Worm (Caenorhabditis elegans) whole organism, early embryonic: ENCODE results near the gene F13B12.3.

ENCODE experiments used
- B0310.2 ChIP-seq: sonication (generic microtip); optimal IDR thresholded peaks from 2 replicates; lab custom pipeline; 2016; ENCODE audit warnings: mild to moderate bottlenecking, missing genetic modification characterization, missing compliant biosample characterization
- F13C5.2 ChIP-seq: sonication (generic microtip); optimal IDR thresholded peaks from 2 replicates; lab custom pipeline; 2017; ENCODE audit warnings: mild to moderate bottlenecking, missing genetic modification characterization, inconsistent platforms, missing compliant biosample characterization
- aly-1 ChIP-seq: sonication (generic microtip); optimal IDR thresholded peaks from 2 replicates; lab custom pipeline; 2016; ENCODE audit warnings: missing genetic modification characterization, missing compliant biosample characterization
- ama-1 ChIP-seq: fragments of 150-350 bp; optimal IDR thresholded peaks from 2 replicates; lab custom pipeline; 2014
- ceh-13 ChIP-seq: fragments of 200-800 bp; sonication (Bioruptor generic); optimal IDR thresholded peaks from 2 replicates; lab custom pipeline; 2018; ENCODE audit warnings: mild to moderate bottlenecking, missing genetic modification characterization, missing compliant biosample characterization
- ceh-36 ChIP-seq: sonication (generic microtip); optimal IDR thresholded peaks from 2 replicates; lab custom pipeline; 2016; ENCODE audit warnings: missing genetic modification characterization, inconsistent platforms, missing compliant biosample characterization
- ets-7 ChIP-seq: sonication (generic microtip); optimal IDR thresholded peaks from 2 replicates; lab custom pipeline; 2016; ENCODE audit warnings: missing genotype, missing genetic modification characterization, missing compliant biosample characterization
- flt-1 ChIP-seq: fragments of 200-800 bp; sonication (Bioruptor generic); IDR thresholded peaks from 2 replicates; pipeline ENCODE4 v1.3.6; 2022; ENCODE audit warnings: missing genetic modification characterization, missing compliant biosample characterization
- hmbx-1 ChIP-seq: sonication (generic microtip); optimal IDR thresholded peaks from 2 replicates; lab custom pipeline; 2016; ENCODE audit warnings: mild to moderate bottlenecking, missing genetic modification characterization, missing compliant biosample characterization
- hmg-4 ChIP-seq: fragments of 200-800 bp; sonication (Bioruptor generic); optimal IDR thresholded peaks from 2 replicates; lab custom pipeline; 2018; ENCODE audit warnings: mild to moderate bottlenecking, missing genetic modification characterization, missing compliant biosample characterization
- hnd-1 ChIP-seq: sonication (generic microtip); optimal IDR thresholded peaks from 2 replicates; lab custom pipeline; 2016; ENCODE audit warnings: missing genetic modification characterization, missing compliant biosample characterization
- pes-1 ChIP-seq: fragments of 200-800 bp; sonication (Bioruptor generic); IDR thresholded peaks from 2 replicates; pipeline ENCODE4 v1.3.6; 2022; ENCODE audit warnings: missing genetic modification reagents, missing genetic modification characterization, missing compliant biosample characterization
- scrt-1 ChIP-seq: fragments of 200-800 bp; sonication (Bioruptor generic); IDR thresholded peaks from 2 replicates; pipeline ENCODE4 v1.3.6; 2022; ENCODE audit warnings: missing genetic modification characterization, missing compliant biosample characterization
- sea-1 ChIP-seq: fragments of 200-800 bp; sonication (Bioruptor generic); conservative IDR thresholded peaks from 2 replicates; pipeline ENCODE4 v1.3.6; 2022; ENCODE audit warnings: missing genetic modification characterization, missing compliant biosample characterization
- tbx-11 ChIP-seq: fragments of 200-800 bp; sonication (Bioruptor generic); IDR thresholded peaks from 2 replicates; pipeline ENCODE4 v1.3.6; 2022; ENCODE audit warnings: missing genetic modification characterization, missing compliant biosample characterization
- tbx-37 ChIP-seq: fragments of 200-800 bp; sonication (Bioruptor generic); conservative IDR thresholded peaks from 2 replicates; pipeline ENCODE4 v1.3.6; 2022; ENCODE audit warnings: missing genetic modification reagents, missing genetic modification characterization, missing compliant biosample characterization
- tra-4 ChIP-seq: sonication (generic microtip); optimal IDR thresholded peaks from 2 replicates; lab custom pipeline; 2017; ENCODE audit warnings: missing genetic modification characterization, missing compliant biosample characterization

The F13B12.3 gene

ce11 chrIV:10466398-10466797, 27.5 kb downstream of the F13B12.3 start:
- TF ChIP-seq ceh-36 (tag; lab: Kevin White, UChicago) = no peak
- no peak for TF ChIP-seq ama-1 (lab: Kevin White, UChicago)
- no peak for TF ChIP-seq F13C5.2
- TF ChIP-seq hnd-1 (tag; lab: Kevin White, UChicago) = no peak
- TF ChIP-seq tbx-37 (GFP tag; lab: Robert Waterston, UW) = no peak
- TF ChIP-seq tra-4 = no peak
- no peak for TF ChIP-seq scrt-1 (GFP tag; lab: Robert Waterston, UW)
- TF ChIP-seq aly-1 (tag; lab: Kevin White, UChicago) = no peak
- TF ChIP-seq hmbx-1 (tag; lab: Kevin White, UChicago) = no peak
- TF ChIP-seq ets-7 = no peak
- no peak for TF ChIP-seq pes-1
- TF ChIP-seq hmg-4 (GFP tag; lab: Kevin White, UChicago) = no peak
- TF ChIP-seq B0310.2 = no peak
- TF ChIP-seq tbx-11 (GFP tag; lab: Robert Waterston, UW) = no peak
- TF ChIP-seq sea-1 (GFP tag; lab: Robert Waterston, UW) = no peak
- TF ChIP-seq ceh-13 = no peak

DNA sequence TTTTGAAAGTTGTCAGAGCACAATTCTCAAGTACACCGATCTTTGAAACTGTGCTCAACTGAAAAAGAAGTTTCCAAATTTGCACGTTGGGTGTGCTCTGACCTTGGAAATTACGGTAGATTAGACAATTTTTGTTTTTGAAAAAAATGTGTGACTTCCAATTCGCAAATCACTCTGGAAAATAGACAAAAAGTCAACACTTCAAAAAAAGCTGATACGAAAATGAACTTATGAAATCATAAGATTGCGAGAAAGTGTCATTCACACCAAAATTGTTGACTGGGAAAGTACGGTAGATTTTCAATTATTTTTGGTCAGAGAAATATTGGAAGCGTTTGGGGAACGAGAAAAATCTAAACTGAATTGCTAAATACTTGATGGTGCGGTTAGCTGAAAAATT, 28.4 kb downstream of the F13B12.3 start:
- TF ChIP-seq B0310.2 = no peak
- TF ChIP-seq tra-4 = no peak
- no peak for TF ChIP-seq sea-1 (GFP tag; lab: Robert Waterston, UW)
- no peak for TF ChIP-seq pes-1
- no peak for TF ChIP-seq tbx-11 (GFP tag; lab: Robert Waterston, UW)
- TF ChIP-seq tbx-37 (GFP tag; lab: Robert Waterston, UW) = no peak
- no peak for TF ChIP-seq ama-1 (lab: Kevin White, UChicago)
- TF ChIP-seq ceh-13 = no peak
- no peak for TF ChIP-seq F13C5.2
- TF ChIP-seq ceh-36 (tag; lab: Kevin White, UChicago) = no peak
- TF ChIP-seq hmbx-1 (tag; lab: Kevin White, UChicago) = no peak
- no peak for TF ChIP-seq ets-7
- TF ChIP-seq hnd-1 (tag; lab: Kevin White, UChicago) = no peak
- TF ChIP-seq scrt-1 (GFP tag; lab: Robert Waterston, UW) = no peak
- TF ChIP-seq hmg-4 (GFP tag; lab: Kevin White, UChicago) = no peak
- TF ChIP-seq aly-1 (tag; lab: Kevin White, UChicago) = no peak
- TF ChIP-seq flt-1 (GFP tag; lab: Robert Waterston, UW) = no peak

DNA sequence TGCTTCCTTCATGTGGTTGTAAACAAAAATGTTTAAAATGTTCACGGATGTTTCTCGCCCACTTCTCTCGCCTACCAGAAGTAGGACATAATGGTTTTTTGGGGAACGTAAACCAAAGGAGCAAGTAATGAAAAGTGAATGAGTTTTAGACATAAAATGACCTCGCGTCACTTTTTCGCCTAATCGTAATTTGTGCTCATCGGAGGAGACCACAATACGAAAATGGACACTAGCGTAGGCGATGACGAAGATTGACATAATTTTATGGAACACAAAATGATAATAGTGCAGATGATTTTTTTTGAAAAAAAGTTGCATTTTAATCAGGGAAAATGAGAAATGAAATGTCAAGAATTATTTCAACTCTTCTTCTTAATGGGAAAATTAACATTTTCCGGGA, 29.7 kb downstream of the F13B12.3 start:
- TF ChIP-seq scrt-1 (GFP tag; lab: Robert Waterston, UW) = no peak
- no peak for TF ChIP-seq aly-1 (tag; lab: Kevin White, UChicago)
- no peak for TF ChIP-seq ceh-36 (tag; lab: Kevin White, UChicago)
- TF ChIP-seq ceh-13 = no peak
- no peak for TF ChIP-seq ama-1 (lab: Kevin White, UChicago)
- TF ChIP-seq tbx-11 (GFP tag; lab: Robert Waterston, UW) = no peak
- no peak for TF ChIP-seq sea-1 (GFP tag; lab: Robert Waterston, UW)
- TF ChIP-seq ets-7 = no peak
- TF ChIP-seq tra-4 = no peak
- TF ChIP-seq hnd-1 (tag; lab: Kevin White, UChicago) = no peak
- no peak for TF ChIP-seq B0310.2
- TF ChIP-seq hmg-4 (GFP tag; lab: Kevin White, UChicago) = no peak
- TF ChIP-seq pes-1 = no peak

DNA sequence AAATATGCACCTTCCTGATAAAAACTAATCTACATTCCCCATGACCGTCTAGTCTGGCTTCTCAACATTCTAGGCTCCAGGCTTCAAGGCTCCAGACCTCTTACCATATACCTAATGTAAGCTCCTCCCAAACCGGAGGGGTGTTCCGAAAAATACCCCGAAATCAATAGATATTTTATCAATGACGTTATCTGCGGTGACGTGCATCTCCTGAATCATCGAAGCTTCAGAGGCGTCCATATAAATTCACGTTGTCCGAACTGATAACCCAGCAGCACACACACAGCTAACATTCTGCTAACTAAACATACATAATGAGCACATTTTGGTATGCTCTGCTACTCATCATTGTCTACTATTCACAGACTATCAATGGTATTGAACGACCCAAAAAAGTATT, 30.6 kb downstream of the F13B12.3 start, which contains the start of gene ugt-44:
Gene ugt-44 (plus strand): TSS at position 248 of the 400 bp plus-strand sequence.
- no peak for TF ChIP-seq hmg-4 (GFP tag; lab: Kevin White, UChicago)
- no peak for TF ChIP-seq tbx-11 (GFP tag; lab: Robert Waterston, UW)
- no peak for TF ChIP-seq ceh-13
- TF ChIP-seq flt-1 (GFP tag; lab: Robert Waterston, UW) = no peak
- no peak for TF ChIP-seq sea-1 (GFP tag; lab: Robert Waterston, UW)
- TF ChIP-seq scrt-1 (GFP tag; lab: Robert Waterston, UW) = no peak
- no peak for TF ChIP-seq F13C5.2
- TF ChIP-seq tbx-37 (GFP tag; lab: Robert Waterston, UW) = no peak
- no peak for TF ChIP-seq B0310.2
- no peak for TF ChIP-seq tra-4
- TF ChIP-seq ceh-36 (tag; lab: Kevin White, UChicago) = no peak
- no peak for TF ChIP-seq ets-7
- TF ChIP-seq pes-1 = no peak
- TF ChIP-seq ama-1 (lab: Kevin White, UChicago) = no peak
- no peak for TF ChIP-seq aly-1 (tag; lab: Kevin White, UChicago)
- TF ChIP-seq hmbx-1 (tag; lab: Kevin White, UChicago) = no peak
- TF ChIP-seq hnd-1 (tag; lab: Kevin White, UChicago) = no peak

- TF ChIP-seq hmg-4 (GFP tag; lab: Kevin White, UChicago) (no peak), ceh-13 (no peak), tbx-11 (GFP tag; lab: Robert Waterston, UW) (no peak), hmbx-1 (tag; lab: Kevin White, UChicago) (no peak), ets-7 (no peak), tbx-37 (GFP tag; lab: Robert Waterston, UW) (no peak), flt-1 (GFP tag; lab: Robert Waterston, UW) (no peak), ama-1 (lab: Kevin White, UChicago) (no peak), scrt-1 (GFP tag; lab: Robert Waterston, UW) (no peak), B0310.2 (no peak), aly-1 (tag; lab: Kevin White, UChicago) (no peak), pes-1 (no peak), ceh-36 (tag; lab: Kevin White, UChicago) (no peak), hnd-1 (tag; lab: Kevin White, UChicago) (no peak), tra-4 (no peak), F13C5.2 (no peak), sea-1 (GFP tag; lab: Robert Waterston, UW) (no peak)
These were observed 33.6 kb downstream of the F13B12.3 start, which contains the start of gene bgnt-1.1 for ce11 chrIV:10472478-10472877. TSS of gene bgnt-1.1 (plus strand) at chrIV:10472778.

DNA sequence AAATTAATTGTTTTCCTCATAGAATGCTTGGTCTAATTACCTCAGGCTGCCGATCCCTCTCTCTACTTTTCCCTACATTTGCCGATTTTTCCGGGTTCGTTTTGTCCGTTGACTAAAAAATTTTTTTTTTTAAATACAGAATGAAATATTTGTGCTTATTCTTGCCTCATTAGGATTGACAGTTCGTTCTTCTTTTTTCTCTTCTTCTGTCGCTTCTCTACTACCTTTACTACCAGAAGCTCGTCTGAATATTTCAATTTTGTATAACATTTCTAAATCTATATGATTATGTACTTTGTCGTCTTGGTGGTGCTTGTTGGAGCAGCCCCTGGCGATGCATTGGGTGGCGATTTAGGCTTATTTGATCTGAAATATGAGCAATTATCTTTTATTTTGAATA, 36.3 kb downstream of the F13B12.3 start:
- TF ChIP-seq sea-1 (GFP tag; lab: Robert Waterston, UW) (no peak), B0310.2 (no peak), hnd-1 (tag; lab: Kevin White, UChicago) (no peak), tbx-11 (GFP tag; lab: Robert Waterston, UW) (no peak), flt-1 (GFP tag; lab: Robert Waterston, UW) (no peak), ets-7 (no peak), aly-1 (tag; lab: Kevin White, UChicago) (no peak), hmbx-1 (tag; lab: Kevin White, UChicago) (no peak), ceh-13 (no peak), hmg-4 (GFP tag; lab: Kevin White, UChicago) (no peak), tra-4 (no peak), scrt-1 (GFP tag; lab: Robert Waterston, UW) (no peak), F13C5.2 (no peak), pes-1 (no peak), ama-1 (lab: Kevin White, UChicago) (no peak), ceh-36 (tag; lab: Kevin White, UChicago) (no peak), tbx-37 (GFP tag; lab: Robert Waterston, UW) (no peak)
